Fruit fly (Drosophila melanogaster) whole organism, embryonic: Measurements from ENCODE around the gene CG31710.

Experiments used
- Antp ChIP-seq: fragments of 200-800 bp; sonication (Bioruptor generic); optimal IDR thresholded peaks from 3 replicates; lab custom pipeline; 2016; ENCODE audit warnings: missing biosample characterization, missing genetic modification characterization
- Atf3 ChIP-seq: fragments of 200-800 bp; sonication (Bioruptor generic); optimal IDR thresholded peaks from 3 replicates; lab custom pipeline; 2016; ENCODE audit warnings: missing biosample characterization, missing genetic modification characterization
- Atf6 ChIP-seq: fragments of 200-800 bp; sonication (Bioruptor generic); IDR thresholded peaks from 2 replicates; pipeline ENCODE4 v1.3.6; 2022; ENCODE audit warnings: missing biosample characterization, missing genetic modification characterization
- Bgb ChIP-seq: fragments of 200-800 bp; sonication (Bioruptor generic); IDR thresholded peaks from 2 replicates; pipeline ENCODE4 v1.3.6; 2022; ENCODE audit warnings: missing biosample characterization, missing genetic modification characterization; ENCODE audit not compliant: partially characterized antibody
- CG10959 ChIP-seq: fragments of 200-800 bp; sonication (Bioruptor generic); IDR thresholded peaks from 2 replicates; pipeline ENCODE4 v1.3.6; 2022; ENCODE audit warnings: missing biosample characterization, missing genetic modification characterization
- CG11085 ChIP-seq: fragments of 200-800 bp; sonication (Bioruptor generic); IDR thresholded peaks from 2 replicates; pipeline ENCODE4 v1.3.6; 2022; ENCODE audit warnings: missing biosample characterization, missing genetic modification characterization
- CG12236 ChIP-seq: fragments of 200-800 bp; sonication (Bioruptor generic); optimal IDR thresholded peaks from 2 replicates; lab custom pipeline; 2016; ENCODE audit warnings: missing biosample characterization, missing genetic modification characterization
- CG12659 ChIP-seq: fragments of 200-800 bp; sonication (Bioruptor generic); optimal IDR thresholded peaks from 3 replicates; lab custom pipeline; 2017; ENCODE audit warnings: mild to moderate bottlenecking, missing biosample characterization, missing genetic modification reagents, missing genetic modification characterization
- CG12942 ChIP-seq: fragments of 200-800 bp; sonication (Bioruptor generic); optimal IDR thresholded peaks from 3 replicates; lab custom pipeline; 2016; ENCODE audit warnings: missing biosample characterization, missing genetic modification characterization
- CG13775 ChIP-seq: fragments of 200-800 bp; sonication (Bioruptor generic); optimal IDR thresholded peaks from 3 replicates; lab custom pipeline; 2017; ENCODE audit warnings: missing biosample characterization, mild to moderate bottlenecking, missing genetic modification characterization
- CG15011 ChIP-seq: fragments of 200-800 bp; sonication (Bioruptor generic); optimal IDR thresholded peaks from 3 replicates; lab custom pipeline; 2018; ENCODE audit warnings: missing biosample characterization, mild to moderate bottlenecking, missing genetic modification characterization
- CG16815 ChIP-seq: fragments of 200-800 bp; sonication (Bioruptor generic); optimal IDR thresholded peaks from 3 replicates; lab custom pipeline; 2017; ENCODE audit warnings: missing biosample characterization, mild to moderate bottlenecking, missing genetic modification characterization
- CG17186 ChIP-seq: fragments of 200-800 bp; sonication (Bioruptor generic); optimal IDR thresholded peaks from 3 replicates; lab custom pipeline; 2017; ENCODE audit warnings: missing biosample characterization, missing genetic modification reagents, missing genetic modification characterization
- CG17361 ChIP-seq: fragments of 200-800 bp; sonication (Bioruptor generic); IDR thresholded peaks from 3 replicates; pipeline ENCODE4 v1.3.6; 2022; ENCODE audit warnings: missing biosample characterization, missing genetic modification characterization
- CG17568 ChIP-seq: fragments of 200-800 bp; sonication (Bioruptor generic); optimal IDR thresholded peaks from 2 replicates; lab custom pipeline; 2018; ENCODE audit warnings: missing biosample characterization, mild to moderate bottlenecking, missing genetic modification characterization, moderate library complexity
- CG2129 ChIP-seq: fragments of 200-800 bp; sonication (Bioruptor generic); IDR thresholded peaks from 2 replicates; pipeline ENCODE4 v1.3.6; 2022; ENCODE audit warnings: missing biosample characterization, missing genetic modification characterization; ENCODE audit not compliant: partially characterized antibody
- CG32532 ChIP-seq: fragments of 200-800 bp; sonication (Bioruptor generic); IDR thresholded peaks from 2 replicates; pipeline ENCODE4 v1.3.6; 2022; ENCODE audit warnings: missing biosample characterization, missing genetic modification characterization
- CG34224 ChIP-seq: fragments of 200-800 bp; sonication (Bioruptor generic); IDR thresholded peaks from 3 replicates; pipeline ENCODE4 v1.3.6; 2022; ENCODE audit warnings: missing biosample characterization, missing genetic modification characterization; ENCODE audit not compliant: partially characterized antibody
- CG6854 ChIP-seq: fragments of 200-800 bp; sonication (Bioruptor generic); optimal IDR thresholded peaks from 3 replicates; lab custom pipeline; 2017; ENCODE audit warnings: missing biosample characterization, mild to moderate bottlenecking, missing genetic modification characterization
- CG7271 ChIP-seq: fragments of 200-800 bp; sonication (Bioruptor generic); optimal IDR thresholded peaks from 2 replicates; lab custom pipeline; 2018; ENCODE audit warnings: missing biosample characterization, mild to moderate bottlenecking, missing genetic modification characterization, moderate library complexity
- CG8388 ChIP-seq: fragments of 200-800 bp; sonication (Bioruptor generic); optimal IDR thresholded peaks from 2 replicates; lab custom pipeline; 2019; ENCODE audit warnings: missing biosample characterization, mild to moderate bottlenecking, missing genetic modification characterization, moderate library complexity
- Doc2 ChIP-seq: fragments of 200-800 bp; sonication (Bioruptor generic); IDR thresholded peaks from 2 replicates; pipeline ENCODE4 v1.3.6; 2022; ENCODE audit warnings: missing biosample characterization, missing genetic modification characterization
- Dp ChIP-seq: fragments of 200-800 bp; sonication (Bioruptor generic); optimal IDR thresholded peaks from 2 replicates; lab custom pipeline; 2018; ENCODE audit warnings: missing biosample characterization, mild to moderate bottlenecking, missing genetic modification characterization, moderate library complexity
- Eip74EF ChIP-seq, 2 experiments: fragments of 200-800 bp in 1 of 2; fragments of >200 bp in 1 of 2; sonication (Bioruptor generic) in 1 of 2; optimal IDR thresholded peaks; 2 replicates each; lab custom pipeline; 2017 to 2019; ENCODE audit warnings: missing biosample characterization in 2 of 2, missing genetic modification characterization in 2 of 2, mild to moderate bottlenecking in 1 of 2, moderate library complexity in 1 of 2
- HLH54F ChIP-seq: fragments of 200-800 bp; sonication (Bioruptor generic); optimal IDR thresholded peaks from 3 replicates; lab custom pipeline; 2016; ENCODE audit warnings: missing biosample characterization, missing genetic modification characterization
- Hey ChIP-seq: fragments of 200-800 bp; sonication (Bioruptor generic); optimal IDR thresholded peaks from 3 replicates; lab custom pipeline; 2018; ENCODE audit warnings: missing biosample characterization, mild to moderate bottlenecking, missing genetic modification characterization
- HmgD ChIP-seq: fragments of 200-800 bp; sonication (Bioruptor generic); optimal IDR thresholded peaks from 3 replicates; lab custom pipeline; 2016; ENCODE audit warnings: missing biosample characterization, missing genetic modification characterization
- MESR4 ChIP-seq: fragments of 200-800 bp; sonication (Bioruptor generic); optimal IDR thresholded peaks from 2 replicates; lab custom pipeline; 2018; ENCODE audit warnings: missing biosample characterization, mild to moderate bottlenecking, missing genetic modification characterization, moderate library complexity
- Med ChIP-seq: fragments of 200-800 bp; sonication (Bioruptor generic); peaks from one replicate; lab custom pipeline; 2016; ENCODE audit warnings: missing biosample characterization, missing genetic modification characterization, mild to moderate bottlenecking, inconsistent platforms, moderate library complexity
- Side ChIP-seq: fragments of 200-800 bp; sonication (Bioruptor generic); optimal IDR thresholded peaks from 2 replicates; lab custom pipeline; 2016; ENCODE audit warnings: missing biosample characterization, missing genetic modification characterization
- Xbp1 ChIP-seq: fragments of 200-800 bp; sonication (Bioruptor generic); optimal IDR thresholded peaks from 3 replicates; lab custom pipeline; 2016; ENCODE audit warnings: missing biosample characterization, mild to moderate bottlenecking, missing genetic modification characterization
- ab ChIP-seq: fragments of 200-800 bp; sonication (Bioruptor generic); optimal IDR thresholded peaks from 2 replicates; lab custom pipeline; 2016; ENCODE audit warnings: missing biosample characterization, missing genetic modification characterization
- bigmax ChIP-seq: fragments of 200-800 bp; sonication (Bioruptor generic); optimal IDR thresholded peaks from 2 replicates; lab custom pipeline; 2018; ENCODE audit warnings: missing biosample characterization, mild to moderate bottlenecking, missing genetic modification characterization
- cato ChIP-seq: fragments of 200-800 bp; sonication (Bioruptor generic); optimal IDR thresholded peaks from 2 replicates; lab custom pipeline; 2016; ENCODE audit warnings: missing biosample characterization, missing genetic modification characterization, borderline replicate concordance
- cg ChIP-seq: fragments of 200-800 bp; sonication (Bioruptor generic); optimal IDR thresholded peaks from 3 replicates; lab custom pipeline; 2019; ENCODE audit warnings: missing biosample characterization, mild to moderate bottlenecking, missing genetic modification characterization, moderate library complexity
- danr ChIP-seq: fragments of 200-800 bp; sonication (Bioruptor generic); IDR thresholded peaks from 2 replicates; pipeline ENCODE4 v1.3.6; 2022; ENCODE audit warnings: missing biosample characterization, missing genetic modification characterization
- disco-r ChIP-seq: fragments of 200-800 bp; sonication (Bioruptor generic); optimal IDR thresholded peaks from 2 replicates; lab custom pipeline; 2016; ENCODE audit warnings: missing biosample characterization, missing genetic modification characterization
- ems ChIP-seq: fragments of 200-800 bp; sonication (Bioruptor generic); optimal IDR thresholded peaks from 3 replicates; lab custom pipeline; 2016; ENCODE audit warnings: missing biosample characterization, missing genetic modification characterization
- fd64A ChIP-seq: fragments of 200-800 bp; sonication (Bioruptor generic); optimal IDR thresholded peaks from 3 replicates; lab custom pipeline; 2018; ENCODE audit warnings: missing biosample characterization, mild to moderate bottlenecking, missing genetic modification characterization
- fd96Cb ChIP-seq: fragments of 200-800 bp; sonication (Bioruptor generic); optimal IDR thresholded peaks from 2 replicates; lab custom pipeline; 2018; ENCODE audit warnings: missing biosample characterization, mild to moderate bottlenecking, missing genetic modification characterization, moderate library complexity
- fru ChIP-seq: fragments of >200 bp; optimal IDR thresholded peaks from 2 replicates; lab custom pipeline; 2017
- ftz-f1 ChIP-seq: fragments of 200-800 bp; sonication (Bioruptor generic); optimal IDR thresholded peaks from 2 replicates; lab custom pipeline; 2016; ENCODE audit warnings: missing biosample characterization, missing genetic modification characterization
- hkb ChIP-seq, 2 experiments: fragments of 200-800 bp in 1 of 2; fragments of >200 bp in 1 of 2; sonication (Bioruptor generic) in 1 of 2; IDR thresholded peaks in 1 of 2; optimal IDR thresholded peaks in 1 of 2; 2 replicates each; pipeline versions ENCODE4 v1.3.6 to Lab custom; 2017 to 2022; ENCODE audit warnings: missing biosample characterization in 1 of 2, missing genetic modification characterization in 1 of 2
- kah ChIP-seq: fragments of 200-800 bp; sonication (Bioruptor generic); optimal IDR thresholded peaks from 2 replicates; lab custom pipeline; 2018; ENCODE audit warnings: missing biosample characterization, mild to moderate bottlenecking, missing genetic modification characterization
- org-1 ChIP-seq: fragments of 200-800 bp; sonication (Bioruptor generic); optimal IDR thresholded peaks from 2 replicates; lab custom pipeline; 2017; ENCODE audit warnings: missing biosample characterization, missing genetic modification characterization
- psq ChIP-seq: fragments of 200-800 bp; sonication (Bioruptor generic); optimal IDR thresholded peaks from 2 replicates; lab custom pipeline; 2017; ENCODE audit warnings: missing biosample characterization, missing genetic modification characterization
- schlank ChIP-seq: fragments of 200-800 bp; sonication (Bioruptor generic); optimal IDR thresholded peaks from 2 replicates; lab custom pipeline; 2018; ENCODE audit warnings: missing biosample characterization, mild to moderate bottlenecking, missing genetic modification characterization
- slou ChIP-seq: fragments of 200-800 bp; sonication (Bioruptor generic); optimal IDR thresholded peaks from 3 replicates; lab custom pipeline; 2016; ENCODE audit warnings: missing biosample characterization, missing genetic modification characterization
- unc-4 ChIP-seq: fragments of 200-800 bp; sonication (Bioruptor generic); IDR thresholded peaks from 2 replicates; pipeline ENCODE4 v1.3.6; 2022; ENCODE audit warnings: missing biosample characterization, missing genetic modification characterization; ENCODE audit not compliant: partially characterized antibody
- wor ChIP-seq: fragments of 200-800 bp; sonication (Bioruptor generic); IDR thresholded peaks from 2 replicates; pipeline ENCODE4 v1.3.6; 2022; ENCODE audit warnings: missing biosample characterization, missing genetic modification characterization

The CG31710 gene

dm6 chr2L:9698923-9699493 is 6.7 kb downstream of the CG31710 start, which contains the start of gene Pka-C1 (continued):
- TF ChIP-seq CG8388 (GFP tag; lab: Kevin White, UChicago) = no peak
- peak; percentile 38 for TF ChIP-seq CG32532 (GFP tag; lab: Robert Waterston, UW)
- TF ChIP-seq CG7271 (tag; lab: Kevin White, UChicago) = no peak
- peak; percentile 73 for TF ChIP-seq MESR4 (GFP tag; lab: Kevin White, UChicago)
- no peak for TF ChIP-seq Doc2 (GFP tag; lab: Robert Waterston, UW)
- TF ChIP-seq CG13775 (GFP tag; lab: Kevin White, UChicago) = peak; percentile 16
- TF ChIP-seq Atf3 (GFP tag; lab: Kevin White, UChicago) = no peak
- no peak for TF ChIP-seq CG12236 (GFP tag; lab: Kevin White, UChicago)
- TF ChIP-seq slou = no peak
- TF ChIP-seq psq (GFP tag; lab: Kevin White, UChicago) = no peak
- 0 out of 2 replicates have a peak, but pooled peaks have one; percentile 17 for TF ChIP-seq Atf6 (GFP tag; lab: Robert Waterston, UW)
- no peak for TF ChIP-seq CG10959
- no peak for TF ChIP-seq Eip74EF (GFP tag; optimal IDR thresholded peaks at IDR 0.05; lab: Kevin White, UChicago)
- TF ChIP-seq CG17361 = peak; percentile 45; the same call in 1 of the 3 replicates
- no peak for TF ChIP-seq CG2129 (GFP tag; lab: Robert Waterston, UW)
- no peak for TF ChIP-seq Hey
- peak; percentile 98 for TF ChIP-seq cg (GFP tag; lab: Kevin White, UChicago)
- peak; percentile 14 for TF ChIP-seq ftz-f1 (GFP tag; lab: Kevin White, UChicago)
- TF ChIP-seq fd64A (GFP tag; lab: Kevin White, UChicago) = no peak
- TF ChIP-seq CG17568 (GFP tag; lab: Kevin White, UChicago) = peak; percentile 39
- peak; percentile 76 for TF ChIP-seq CG12659 (GFP tag; lab: Kevin White, UChicago)
- TF ChIP-seq Xbp1 = no peak
- no peak for TF ChIP-seq CG12942 (GFP tag; lab: Kevin White, UChicago)
- TF ChIP-seq CG6854 (GFP tag; lab: Kevin White, UChicago) = no peak
- TF ChIP-seq Antp = no peak
- no peak for TF ChIP-seq HLH54F (GFP tag; lab: Kevin White, UChicago)
- no peak for TF ChIP-seq kah (GFP tag; lab: Kevin White, UChicago)
- TF ChIP-seq cato (GFP tag; lab: Kevin White, UChicago) = no peak
- peak; percentile 74 for TF ChIP-seq HmgD
- TF ChIP-seq CG16815 (GFP tag; lab: Kevin White, UChicago) = no peak
- no peak for TF ChIP-seq unc-4
- TF ChIP-seq hkb (optimal IDR thresholded peaks at IDR 0.05; lab: Kevin White, UChicago) = no peak
- peak; percentile 40; the same call in 1 of the 2 replicates for TF ChIP-seq hkb (GFP tag; IDR thresholded peaks at IDR 0.05; lab: Robert Waterston, UW)
- no peak for TF ChIP-seq disco-r (GFP tag; lab: Kevin White, UChicago)
- no peak for TF ChIP-seq Side
- TF ChIP-seq ab = no peak
- TF ChIP-seq Dp (GFP tag; lab: Kevin White, UChicago) = peak; percentile 55
- TF ChIP-seq wor (GFP tag; lab: Robert Waterston, UW) = no peak
- TF ChIP-seq ems (GFP tag; lab: Kevin White, UChicago) = no peak
- TF ChIP-seq danr (GFP tag; lab: Robert Waterston, UW) = no peak
- no peak for TF ChIP-seq fru (lab: Kevin White, UChicago)
- no peak for TF ChIP-seq fd96Cb (tag; lab: Kevin White, UChicago)
- TF ChIP-seq CG17186 (GFP tag; lab: Kevin White, UChicago) = peak; percentile 78
- TF ChIP-seq bigmax (GFP tag; lab: Kevin White, UChicago) = no peak
- peak; percentile 68 for TF ChIP-seq Bgb
- no peak for TF ChIP-seq CG34224 (GFP tag; lab: Robert Waterston, UW)
- no peak for TF ChIP-seq CG11085 (GFP tag; lab: Robert Waterston, UW)
- no peak for TF ChIP-seq schlank (tag; lab: Kevin White, UChicago)
- TF ChIP-seq org-1 (GFP tag; lab: Kevin White, UChicago) = peak; percentile 25
- TF ChIP-seq CG15011 (GFP tag; lab: Kevin White, UChicago) = no peak
- peak; percentile 90 for TF ChIP-seq Med (GFP tag; lab: Kevin White, UChicago)
